Worm (Caenorhabditis elegans) whole organism, L1 larva: ENCODE results near the gene fbxa-152.
A peak's percentile ranks its signal among the peaks of the same experiment; 100 is the strongest.
"Not testable (repeated sequence)": the region's sequence is repeated elsewhere in the genome, so short reads cannot be mapped to it uniquely, and the experiment has no call there.

Experiments
- F16B12.6 ChIP-seq: fragments of 150-350 bp; optimal IDR thresholded peaks from 2 replicates; lab custom pipeline; 2014; ENCODE audit warnings: missing biosample characterization, missing genetic modification characterization
- aly-2 ChIP-seq: fragments of 150-350 bp; optimal IDR thresholded peaks from 2 replicates; lab custom pipeline; 2014; ENCODE audit warnings: missing biosample characterization, missing genetic modification characterization
- ceh-8 ChIP-seq: fragments of 200-800 bp; sonication (Bioruptor generic); optimal IDR thresholded peaks from 2 replicates; lab custom pipeline; 2018; ENCODE audit warnings: mild to moderate bottlenecking, missing genetic modification characterization, moderate library complexity, missing compliant biosample characterization
- ceh-88 ChIP-seq: fragments of 200-800 bp; sonication (Bioruptor generic); IDR thresholded peaks from 2 replicates; pipeline ENCODE4 v1.3.6; 2022; ENCODE audit warnings: missing genetic modification characterization, missing compliant biosample characterization
- ceh-90 ChIP-seq: sonication (generic microtip); optimal IDR thresholded peaks from 2 replicates; lab custom pipeline; 2016; ENCODE audit warnings: missing genetic modification characterization, missing compliant biosample characterization
- dpl-1 ChIP-seq, 3 experiments: fragments of 150-350 bp in 2 of 3; sonication (generic microtip) in 1 of 3; optimal IDR thresholded peaks; 2 replicates each; lab custom pipeline; 2014 to 2017; ENCODE audit warnings: missing biosample characterization in 3 of 3, missing genetic modification characterization in 3 of 3, missing genetic modification reagents in 3 of 3
- dsc-1 ChIP-seq: sonication (generic microtip); optimal IDR thresholded peaks from 2 replicates; lab custom pipeline; 2016; ENCODE audit warnings: mild to moderate bottlenecking, missing genetic modification characterization, missing compliant biosample characterization
- efl-1 ChIP-seq, 4 experiments: fragments of 150-350 bp; optimal IDR thresholded peaks in 3 of 4; peaks in 1 of 4; 1 replicate in 1 of 4; 2 replicates in 3 of 4; lab custom pipeline; 2014; ENCODE audit warnings: missing biosample characterization in 2 of 4, missing genetic modification characterization in 2 of 4, missing genetic modification reagents in 2 of 4
- egl-13 ChIP-seq: sonication (generic microtip); optimal IDR thresholded peaks from 2 replicates; lab custom pipeline; 2016; ENCODE audit warnings: missing genotype, missing genetic modification reagents, missing genetic modification characterization, missing compliant biosample characterization
- elt-2 ChIP-seq: sonication (generic microtip); optimal IDR thresholded peaks from 2 replicates; lab custom pipeline; 2016; ENCODE audit warnings: missing genetic modification characterization, mild to moderate bottlenecking, inconsistent platforms, missing compliant biosample characterization, missing genetic modification reagents
- elt-3 ChIP-seq, 6 experiments: fragments of 150-350 bp in 1 of 6; sonication (generic microtip); optimal IDR thresholded peaks; 2 replicates each; lab custom pipeline; 2017 to 2018; ENCODE audit warnings: missing biosample characterization in 6 of 6, missing genetic modification characterization in 6 of 6, inconsistent platforms in 1 of 6
- fkh-4 ChIP-seq: sonication (generic microtip); optimal IDR thresholded peaks from 2 replicates; lab custom pipeline; 2016; ENCODE audit warnings: missing compliant biosample characterization, missing genetic modification characterization, borderline replicate concordance
- fkh-8 ChIP-seq: sonication (generic microtip); optimal IDR thresholded peaks from 2 replicates; lab custom pipeline; 2016; ENCODE audit warnings: mild to moderate bottlenecking, missing genetic modification characterization, missing compliant biosample characterization
- grh-1 ChIP-seq: fragments of 200-800 bp; sonication (Bioruptor generic); IDR thresholded peaks from 2 replicates; pipeline ENCODE4 v1.3.6; 2022; ENCODE audit warnings: missing genetic modification reagents, missing genetic modification characterization, missing compliant biosample characterization
- irx-1 ChIP-seq: sonication (generic microtip); optimal IDR thresholded peaks from 2 replicates; lab custom pipeline; 2016; ENCODE audit warnings: missing genetic modification characterization, missing compliant biosample characterization
- isw-1 ChIP-seq: fragments of 200-800 bp; sonication (Bioruptor generic); IDR thresholded peaks from 2 replicates; pipeline ENCODE4 v1.3.6; 2022; ENCODE audit warnings: missing genetic modification characterization, missing compliant biosample characterization
- lin-13 ChIP-seq: fragments of 150-350 bp; optimal IDR thresholded peaks from 2 replicates; lab custom pipeline; 2014; ENCODE audit warnings: missing biosample characterization, missing genetic modification reagents, missing genetic modification characterization
- lin-14 ChIP-seq: fragments of 200-800 bp; sonication (Bioruptor generic); optimal IDR thresholded peaks from 2 replicates; lab custom pipeline; 2018; ENCODE audit warnings: mild to moderate bottlenecking, missing genetic modification characterization, moderate library complexity, missing compliant biosample characterization
- lin-15B ChIP-seq: fragments of 150-350 bp; sonication (generic microtip); optimal IDR thresholded peaks from 3 replicates; lab custom pipeline; 2014; ENCODE audit warnings: missing biosample characterization, missing genetic modification characterization
- lin-35 ChIP-seq, 2 experiments: fragments of 150-350 bp; optimal IDR thresholded peaks; 2 replicates each; lab custom pipeline; 2014; ENCODE audit warnings: missing biosample characterization in 2 of 2, missing genetic modification characterization in 2 of 2, missing genetic modification reagents in 2 of 2
- lir-3 ChIP-seq: sonication (generic microtip); optimal IDR thresholded peaks from 2 replicates; lab custom pipeline; 2016; ENCODE audit warnings: mild to moderate bottlenecking, missing genetic modification characterization, moderate library complexity, missing compliant biosample characterization; ENCODE audit not compliant: poor library complexity
- lsy-2 ChIP-seq, 2 experiments: fragments of 150-350 bp; optimal IDR thresholded peaks; 2 replicates each; lab custom pipeline; 2014; ENCODE audit warnings: missing biosample characterization in 2 of 2, missing genetic modification characterization in 2 of 2
- mab-9 ChIP-seq: fragments of 200-800 bp; sonication (Bioruptor generic); IDR thresholded peaks from 2 replicates; pipeline ENCODE4 v1.3.6; 2022; ENCODE audit warnings: missing genetic modification reagents, missing genetic modification characterization, missing compliant biosample characterization
- nhr-11 ChIP-seq: fragments of 150-350 bp; optimal IDR thresholded peaks from 2 replicates; lab custom pipeline; 2014; ENCODE audit warnings: missing biosample characterization, missing genetic modification characterization
- nhr-19 ChIP-seq: fragments of 200-800 bp; sonication (Bioruptor generic); conservative IDR thresholded peaks from 2 replicates; pipeline ENCODE4 v1.3.6; 2022; ENCODE audit warnings: missing genetic modification characterization, missing compliant biosample characterization
- nhr-20 ChIP-seq: sonication (generic microtip); optimal IDR thresholded peaks from 2 replicates; lab custom pipeline; 2016; ENCODE audit warnings: mild to moderate bottlenecking, missing genetic modification characterization, missing compliant biosample characterization
- nhr-47 ChIP-seq: sonication (generic microtip); optimal IDR thresholded peaks from 2 replicates; lab custom pipeline; 2016; ENCODE audit warnings: mild to moderate bottlenecking, missing genetic modification characterization, moderate library complexity, missing compliant biosample characterization
- nhr-71 ChIP-seq: sonication (generic microtip); optimal IDR thresholded peaks from 2 replicates; lab custom pipeline; 2016; ENCODE audit warnings: mild to moderate bottlenecking, missing genetic modification characterization, moderate library complexity, missing compliant biosample characterization
- nhr-76 ChIP-seq: sonication (generic microtip); optimal IDR thresholded peaks from 2 replicates; lab custom pipeline; 2017; ENCODE audit warnings: missing biosample characterization, missing genetic modification characterization
- nhr-77 ChIP-seq: fragments of 150-350 bp; optimal IDR thresholded peaks from 2 replicates; lab custom pipeline; 2014; ENCODE audit warnings: missing biosample characterization, missing genetic modification characterization
- nhr-85 ChIP-seq: sonication (generic microtip); peaks from one replicate; lab custom pipeline; 2016; ENCODE audit warnings: missing genetic modification characterization, inconsistent platforms, missing compliant biosample characterization
- nhr-90 ChIP-seq: sonication (generic microtip); optimal IDR thresholded peaks from 2 replicates; lab custom pipeline; 2016; ENCODE audit warnings: mild to moderate bottlenecking, missing genetic modification characterization, missing compliant biosample characterization; ENCODE audit not compliant: poor library complexity
- rnt-1 ChIP-seq: sonication (generic microtip); optimal IDR thresholded peaks from 2 replicates; lab custom pipeline; 2016; ENCODE audit warnings: mild to moderate bottlenecking, missing genetic modification characterization, moderate library complexity, missing compliant biosample characterization
- snu-23 ChIP-seq: sonication (generic microtip); optimal IDR thresholded peaks from 2 replicates; lab custom pipeline; 2016; ENCODE audit warnings: missing genetic modification characterization, missing compliant biosample characterization
- sup-37 ChIP-seq: fragments of 200-800 bp; sonication (Bioruptor generic); optimal IDR thresholded peaks from 2 replicates; lab custom pipeline; 2018; ENCODE audit warnings: mild to moderate bottlenecking, missing genetic modification characterization, missing compliant biosample characterization
- swsn-7 ChIP-seq: sonication (generic microtip); optimal IDR thresholded peaks from 2 replicates; lab custom pipeline; 2016; ENCODE audit warnings: missing genetic modification characterization, missing compliant biosample characterization
- tbx-2 ChIP-seq: sonication (generic microtip); optimal IDR thresholded peaks from 2 replicates; lab custom pipeline; 2016; ENCODE audit warnings: missing genetic modification characterization, missing compliant biosample characterization
- unc-86 ChIP-seq: sonication (generic microtip); optimal IDR thresholded peaks from 2 replicates; lab custom pipeline; 2016; ENCODE audit warnings: missing genetic modification characterization, missing compliant biosample characterization
- unc-98 ChIP-seq: fragments of 200-800 bp; sonication (Bioruptor generic); IDR thresholded peaks from 2 replicates; pipeline ENCODE4 v1.3.6; 2022; ENCODE audit warnings: missing genetic modification characterization, missing compliant biosample characterization
- xbp-1 ChIP-seq: sonication (generic microtip); optimal IDR thresholded peaks from 2 replicates; lab custom pipeline; 2016; ENCODE audit warnings: missing genetic modification characterization, missing compliant biosample characterization
- zip-4 ChIP-seq: fragments of 200-800 bp; sonication (Bioruptor generic); optimal IDR thresholded peaks from 2 replicates; lab custom pipeline; 2018; ENCODE audit warnings: mild to moderate bottlenecking, missing genetic modification characterization, moderate library complexity, missing compliant biosample characterization
- ztf-4 ChIP-seq: fragments of 150-350 bp; optimal IDR thresholded peaks from 2 replicates; lab custom pipeline; 2014; ENCODE audit warnings: missing biosample characterization, missing genetic modification characterization

fbxa-152 gene

DNA sequence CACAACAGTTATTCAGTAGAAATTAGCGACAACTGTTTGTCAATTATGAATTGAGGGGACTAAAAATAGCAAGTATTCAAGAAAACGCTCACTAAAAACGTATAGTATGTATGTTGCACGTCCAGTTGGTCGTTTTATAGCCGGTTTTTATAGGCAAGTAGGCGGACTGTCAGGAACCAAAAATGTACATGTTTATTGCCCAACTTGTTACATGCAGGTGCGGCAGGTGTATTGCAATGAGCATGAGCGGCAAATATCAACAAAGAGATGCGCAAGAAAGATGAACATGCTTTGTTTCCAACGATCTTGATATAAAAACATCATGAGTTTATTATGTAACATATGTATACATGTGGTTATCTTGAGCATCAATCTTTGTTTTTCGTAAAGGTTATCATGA is 2.4 kb downstream of the fbxa-152 start, which contains the start of gene B0391.14:
TSS of gene B0391.14 (minus strand) at position 101 of the 400 bp plus-strand sequence.
- TF ChIP-seq nhr-76 (tag; lab: Kevin White, UChicago); zip-4 (GFP tag; lab: Kevin White, UChicago); lin-15B (tag; lab: Kevin White, UChicago): not testable (repeated sequence)
- TF ChIP-seq, all 84 proteins: peak for 0; not testable (repeated sequence) for 84

- TF ChIP-seq aly-2 (tag; lab: Kevin White, UChicago) = no peak
- TF ChIP-seq dsc-1 (tag; lab: Kevin White, UChicago) = no peak
- no peak for TF ChIP-seq lin-13 (GFP tag; lab: Kevin White, UChicago)
- no peak for TF ChIP-seq xbp-1 (tag; lab: Kevin White, UChicago)
- TF ChIP-seq fkh-8 = no peak
- TF ChIP-seq ceh-90 (tag; lab: Kevin White, UChicago) = no peak
- TF ChIP-seq ztf-4 (tag; lab: Kevin White, UChicago) = no peak
- TF ChIP-seq sup-37 (GFP tag; lab: Kevin White, UChicago) = no peak
- no peak for TF ChIP-seq zip-4 (GFP tag; lab: Kevin White, UChicago)
- no peak for TF ChIP-seq nhr-76 (tag; lab: Kevin White, UChicago)
- TF ChIP-seq unc-86 = no peak
- TF ChIP-seq elt-3 (tag; optimal IDR thresholded peaks at IDR 0.05; lab: Kevin White, UChicago) = no peak
- TF ChIP-seq nhr-19 (GFP tag; lab: Robert Waterston, UW) = no peak
- TF ChIP-seq dpl-1 (GFP tag; optimal IDR thresholded peaks at IDR 0.05; lab: Kevin White, UChicago) = no peak
- no peak for TF ChIP-seq lin-15B (tag; lab: Kevin White, UChicago)
Measured at ce11 chrV:15594573-15594972, 7.6 kb downstream of the fbxa-152 start, which contains the start of gene fbxa-139. Gene fbxa-139, minus strand, starts transcription at chrV:15594673.

DNA sequence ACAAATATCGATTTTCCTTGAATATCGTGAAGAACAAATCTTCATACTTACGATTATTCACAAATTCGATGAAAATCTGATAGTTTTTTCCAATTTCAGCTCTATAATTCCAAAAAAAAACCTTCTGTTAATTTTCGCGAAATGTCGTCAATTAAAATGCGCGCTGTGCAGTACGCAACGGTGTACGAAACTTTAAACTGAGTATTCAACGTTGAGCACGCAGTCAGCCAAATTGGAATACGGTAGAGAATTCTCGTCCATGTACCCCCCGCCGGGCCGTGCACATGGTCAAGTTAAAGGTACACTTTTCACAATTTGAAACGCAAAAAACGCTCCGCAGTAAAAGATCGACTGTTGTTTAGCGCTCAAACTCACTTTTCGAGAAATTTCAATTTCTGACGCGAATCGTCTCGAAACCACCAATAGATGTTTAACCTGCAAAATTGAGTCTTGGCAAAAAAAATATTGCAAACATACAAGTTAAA is 11.9 kb downstream of the fbxa-152 start, which contains the start of gene F28F8.7:
TSS of gene F28F8.7 (minus strand) at position 435 of the 485 bp plus-strand sequence.
- peak; percentile 44 to 79 for TF ChIP-seq efl-1 (optimal IDR thresholded peaks at IDR 0.05; lab: Kevin White, UChicago)
- peak; percentile 63 to 94 for TF ChIP-seq efl-1 (GFP tag; optimal IDR thresholded peaks at IDR 0.05 in 1 of 2; lab: Kevin White, UChicago)
- peak; percentile 75 for TF ChIP-seq mab-9 (GFP tag; lab: Robert Waterston, UW)
- TF ChIP-seq grh-1 (GFP tag; lab: Robert Waterston, UW) = peak; percentile 78
- TF ChIP-seq nhr-47 (tag; lab: Kevin White, UChicago) = peak; percentile 90
- peak; percentile 62; the same call in 1 of the 2 replicates for TF ChIP-seq unc-98
- peak; percentile 0 to 36 for TF ChIP-seq lin-35 (GFP tag; optimal IDR thresholded peaks at IDR 0.05; lab: Kevin White, UChicago)
- peak; percentile 64 for TF ChIP-seq dsc-1 (tag; lab: Kevin White, UChicago)
- TF ChIP-seq ceh-8 (GFP tag; lab: Kevin White, UChicago) = peak; percentile 4
- TF ChIP-seq nhr-77 (tag; lab: Kevin White, UChicago) = peak; percentile 35
- peak; percentile 20 for TF ChIP-seq F16B12.6 (tag; lab: Kevin White, UChicago)
- TF ChIP-seq elt-2 (tag; lab: Kevin White, UChicago) = peak; percentile 57
- TF ChIP-seq tbx-2 (tag; lab: Kevin White, UChicago) = peak; percentile 19
- peak; percentile 86 for TF ChIP-seq nhr-71 (tag; lab: Kevin White, UChicago)
- TF ChIP-seq isw-1 (GFP tag; lab: Robert Waterston, UW) = peak; percentile 53
- peak; percentile 94 for TF ChIP-seq nhr-19 (GFP tag; lab: Robert Waterston, UW)
- peak; percentile 89 to 92 for TF ChIP-seq lsy-2 (tag; optimal IDR thresholded peaks at IDR 0.05; lab: Kevin White, UChicago)
- peak; percentile 72 for TF ChIP-seq xbp-1 (tag; lab: Kevin White, UChicago)
- peak; percentile 16 for TF ChIP-seq fkh-4 (tag; lab: Kevin White, UChicago)
- peak; percentile 48 for TF ChIP-seq fkh-8
- peak; percentile 79 for TF ChIP-seq nhr-85 (tag; lab: Kevin White, UChicago)
- peak; percentile 82 for TF ChIP-seq lir-3 (tag; lab: Kevin White, UChicago)
- TF ChIP-seq nhr-90 (tag; lab: Kevin White, UChicago) = peak; percentile 66
- peak; percentile 78 for TF ChIP-seq snu-23
- peak; percentile 14 for TF ChIP-seq irx-1 (tag; lab: Kevin White, UChicago)
- peak; percentile 8 for TF ChIP-seq nhr-11 (tag; lab: Kevin White, UChicago)
- peak; percentile 36 for TF ChIP-seq unc-86
- TF ChIP-seq swsn-7 (tag; lab: Kevin White, UChicago) = peak; percentile 55
- peak; percentile 32 for TF ChIP-seq lin-15B (tag; lab: Kevin White, UChicago)
- TF ChIP-seq rnt-1 = peak; percentile 49
- TF ChIP-seq dpl-1 (GFP tag; optimal IDR thresholded peaks at IDR 0.05; lab: Kevin White, UChicago) = peak in 2 of 3 experiments; percentile 52 to 58
- TF ChIP-seq nhr-20 (tag; lab: Kevin White, UChicago) = peak; percentile 64
- peak; percentile 74 for TF ChIP-seq ceh-88 (GFP tag; lab: Robert Waterston, UW)
- peak; percentile 41 for TF ChIP-seq zip-4 (GFP tag; lab: Kevin White, UChicago)
- TF ChIP-seq egl-13 = peak; percentile 67
- TF ChIP-seq lin-14 (GFP tag; lab: Kevin White, UChicago) = peak; percentile 65
